Worm (Caenorhabditis elegans) whole organism, L1 larva: ENCODE measurements around the gene clec-258.

Experiments
- ets-5 ChIP-seq: fragments of 200-800 bp; sonication (Bioruptor generic); IDR thresholded peaks from 2 replicates; pipeline ENCODE4 v1.3.6; 2022; ENCODE audit warnings: missing genetic modification characterization, missing compliant biosample characterization
- lin-35 ChIP-seq, 2 experiments: fragments of 150-350 bp; optimal IDR thresholded peaks; 2 replicates each; lab custom pipeline; 2014; ENCODE audit warnings: missing biosample characterization in 2 of 2, missing genetic modification characterization in 2 of 2, missing genetic modification reagents in 2 of 2
- lsy-2 ChIP-seq, 2 experiments: fragments of 150-350 bp; optimal IDR thresholded peaks; 2 replicates each; lab custom pipeline; 2014; ENCODE audit warnings: missing biosample characterization in 2 of 2, missing genetic modification characterization in 2 of 2
- nhr-12 ChIP-seq: sonication (generic microtip); optimal IDR thresholded peaks from 2 replicates; lab custom pipeline; 2017; ENCODE audit warnings: missing biosample characterization, missing genetic modification characterization
- nhr-237 ChIP-seq: fragments of 150-350 bp; optimal IDR thresholded peaks from 2 replicates; lab custom pipeline; 2014; ENCODE audit warnings: missing biosample characterization, missing genetic modification characterization
- nhr-76 ChIP-seq: sonication (generic microtip); optimal IDR thresholded peaks from 2 replicates; lab custom pipeline; 2017; ENCODE audit warnings: missing biosample characterization, missing genetic modification characterization
- nhr-77 ChIP-seq: fragments of 150-350 bp; optimal IDR thresholded peaks from 2 replicates; lab custom pipeline; 2014; ENCODE audit warnings: missing biosample characterization, missing genetic modification characterization
- nhr-84 ChIP-seq: sonication (generic microtip); optimal IDR thresholded peaks from 2 replicates; lab custom pipeline; 2017; ENCODE audit warnings: missing biosample characterization, missing genetic modification characterization
- snpc-4 ChIP-seq: fragments of 150-350 bp; optimal IDR thresholded peaks from 2 replicates; lab custom pipeline; 2014; ENCODE audit warnings: missing biosample characterization, missing genetic modification characterization
- snu-23 ChIP-seq: sonication (generic microtip); optimal IDR thresholded peaks from 2 replicates; lab custom pipeline; 2016; ENCODE audit warnings: missing genetic modification characterization, missing compliant biosample characterization
- unc-62 ChIP-seq: fragments of 150-350 bp; optimal IDR thresholded peaks from 2 replicates; lab custom pipeline; 2014; ENCODE audit warnings: missing biosample characterization, missing genetic modification reagents, missing genetic modification characterization
- zag-1 ChIP-seq: fragments of 150-350 bp; optimal IDR thresholded peaks from 2 replicates; lab custom pipeline; 2014; ENCODE audit warnings: missing biosample characterization, missing genetic modification characterization

ce11 chrV:19751124-19751523 lies 37.1 kb upstream of the clec-258 start, which contains the start of gene clec-49:
- TF ChIP-seq ets-5 (GFP tag; lab: Robert Waterston, UW) (no peak), nhr-84 (tag; lab: Kevin White, UChicago) (no peak), snu-23 (no peak), nhr-12 (tag; lab: Kevin White, UChicago) (no peak), zag-1 (tag; lab: Kevin White, UChicago) (no peak), nhr-237 (no peak), lsy-2 (tag; optimal IDR thresholded peaks at IDR 0.05; lab: Kevin White, UChicago) (no peak), snpc-4 (tag; lab: Kevin White, UChicago) (no peak), nhr-76 (tag; lab: Kevin White, UChicago) (no peak), unc-62 (no peak), nhr-77 (tag; lab: Kevin White, UChicago) (no peak), lin-35 (GFP tag; optimal IDR thresholded peaks at IDR 0.05; lab: Kevin White, UChicago) (no peak)
